Worm (Caenorhabditis elegans) whole organism, L2 larva: ENCODE data around the gene tam-1.

Source experiments
- R02D3.7 ChIP-seq: fragments of 150-350 bp; optimal IDR thresholded peaks from 2 replicates; lab custom pipeline; 2014; ENCODE audit warnings: missing biosample characterization, missing genetic modification characterization
- alr-1 ChIP-seq: fragments of 150-350 bp; optimal IDR thresholded peaks from 2 replicates; lab custom pipeline; 2014; ENCODE audit warnings: missing biosample characterization, missing genetic modification characterization
- fos-1 ChIP-seq: fragments of 150-350 bp; optimal IDR thresholded peaks from 2 replicates; lab custom pipeline; 2014; ENCODE audit warnings: missing biosample characterization, missing genetic modification characterization
- lin-13 ChIP-seq: fragments of 150-350 bp; optimal IDR thresholded peaks from 2 replicates; lab custom pipeline; 2014; ENCODE audit warnings: missing biosample characterization, missing genetic modification reagents, missing genetic modification characterization
- unc-39 ChIP-seq: fragments of 150-350 bp; optimal IDR thresholded peaks from 2 replicates; lab custom pipeline; 2014; ENCODE audit warnings: missing biosample characterization, missing genetic modification characterization

DNA sequence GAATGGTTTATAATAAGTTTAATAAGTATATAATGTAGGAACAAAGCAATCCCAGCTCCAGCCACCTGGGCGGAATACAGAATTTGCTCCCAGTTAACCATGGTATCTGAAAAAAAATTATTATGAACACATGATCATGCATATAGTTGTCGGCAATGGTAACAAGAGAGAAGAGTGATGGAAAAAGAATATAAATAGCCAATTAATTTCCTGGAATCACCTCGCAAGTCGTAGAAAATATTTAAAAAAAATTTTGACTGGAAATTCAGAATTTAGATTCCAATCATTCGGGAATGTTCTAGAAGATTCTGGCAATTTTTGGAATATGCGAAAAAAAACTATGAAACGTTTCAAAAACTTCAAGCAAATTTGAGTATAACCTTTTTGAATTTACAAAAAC is 18.7 kb downstream of the tam-1 start, which contains the start of gene str-211:
- TF ChIP-seq R02D3.7 (tag; lab: Kevin White, UChicago) (no peak), alr-1 (no peak), lin-13 (GFP tag; lab: Kevin White, UChicago) (no peak), fos-1 (tag; lab: Kevin White, UChicago) (no peak), unc-39 (tag; lab: Kevin White, UChicago) (no peak)
